Worm (Caenorhabditis elegans) whole organism, L2 larva: ENCODE results near the gene tbx-33.

Experiments used
- aly-2 ChIP-seq: fragments of 150-350 bp; optimal IDR thresholded peaks from 2 replicates; lab custom pipeline; 2014; ENCODE audit warnings: missing biosample characterization, missing genetic modification characterization
- egl-27 ChIP-seq: sonication (generic microtip); optimal IDR thresholded peaks from 3 replicates; lab custom pipeline; 2017; ENCODE audit warnings: missing biosample characterization, missing genetic modification reagents, missing genetic modification characterization
- lsy-2 ChIP-seq, 2 experiments: fragments of 150-350 bp in 1 of 2; sonication (generic microtip) in 1 of 2; optimal IDR thresholded peaks; 2 replicates each; lab custom pipeline; 2014 to 2017; ENCODE audit warnings: missing biosample characterization in 2 of 2, missing genetic modification characterization in 2 of 2
- nhr-11 ChIP-seq: fragments of 150-350 bp; optimal IDR thresholded peaks from 2 replicates; lab custom pipeline; 2014; ENCODE audit warnings: missing biosample characterization, missing genetic modification characterization
- nhr-12 ChIP-seq: fragments of 150-350 bp; optimal IDR thresholded peaks from 2 replicates; lab custom pipeline; 2014; ENCODE audit warnings: missing biosample characterization, missing genetic modification characterization
- nhr-77 ChIP-seq: fragments of 150-350 bp; optimal IDR thresholded peaks from 2 replicates; lab custom pipeline; 2014; ENCODE audit warnings: missing biosample characterization, missing genetic modification characterization

DNA sequence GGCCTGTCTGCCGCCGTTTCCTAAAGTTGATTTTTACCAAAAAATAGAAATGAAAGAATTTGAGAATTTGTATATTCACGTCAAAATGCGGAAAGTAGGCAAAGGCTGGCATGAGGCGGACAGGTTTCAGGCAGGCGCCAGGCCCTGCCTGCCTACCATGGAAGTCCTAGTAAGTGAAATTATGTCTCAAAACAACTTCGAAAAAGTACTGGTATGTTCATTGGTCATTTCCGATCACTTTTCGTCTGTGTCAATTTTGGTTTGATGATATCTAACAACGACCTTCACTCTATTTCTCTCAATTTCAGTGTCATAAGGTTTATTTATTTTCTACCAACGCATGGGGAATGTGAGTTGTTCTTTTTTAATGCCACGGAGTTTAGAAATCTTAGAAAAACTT lies 13.5 kb upstream of the tbx-33 start, which contains the start of gene faah-6:
- TF ChIP-seq nhr-11 (tag; lab: Kevin White, UChicago) (no peak), egl-27 (no peak), lsy-2 (tag; optimal IDR thresholded peaks at IDR 0.05; lab: Kevin White, UChicago) (no peak), nhr-77 (tag; lab: Kevin White, UChicago) (no peak), aly-2 (tag; lab: Kevin White, UChicago) (no peak), nhr-12 (no peak)
